3 worm cellular contexts compared by ENCODE assay signal in the genomic region with DNA sequence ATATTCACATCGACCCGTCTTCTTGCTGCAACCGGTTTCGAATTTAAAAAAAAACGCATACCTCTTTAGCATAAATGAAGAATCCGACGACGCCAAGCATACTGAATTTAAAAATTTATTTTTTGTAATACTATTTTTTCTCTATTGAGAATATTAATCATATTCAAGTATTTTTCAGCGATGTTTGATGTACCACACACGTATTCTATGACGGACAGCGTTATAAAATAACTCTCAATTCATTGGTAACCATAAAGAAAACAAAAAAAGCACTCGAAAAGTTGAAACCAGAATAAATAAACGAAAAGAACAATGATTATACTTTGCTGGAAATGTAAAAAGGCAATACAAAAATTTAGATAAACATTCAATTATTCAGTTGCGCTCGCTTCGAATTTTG.
TF ChIP-seq lines count a peak whose summit lies in the region.

Gene T10F2.5 (minus strand): TSS at position 101 of the 400 bp plus-strand sequence.

TF ChIP-seq in whole organism, L3 larva, 47 proteins besides CTCF, POLR2A, EP300 and RAD21:
- peak; percentile 9 for TF ChIP-seq nhr-43 (tag; optimal IDR thresholded peaks at IDR 0.05; lab: Kevin White, UChicago; ENCODE audit: poor library complexity, severe bottlenecking)
- TF ChIP-seq egl-27 (tag; optimal IDR thresholded peaks at IDR 0.05; lab: Kevin White, UChicago), result no peak
- peak; percentile 0 for TF ChIP-seq nhr-23 (tag; optimal IDR thresholded peaks at IDR 0.05; lab: Kevin White, UChicago)
TF ChIP-seq in whole organism, L3 larva: peak in this region for 2.

TF ChIP-seq in whole organism, L4 larva, 104 proteins besides CTCF, POLR2A, EP300 and RAD21:
- TF ChIP-seq lin-38 (GFP tag; IDR thresholded peaks at IDR 0.05; lab: Robert Waterston, UW), result peak; percentile 34
- no peak for TF ChIP-seq F10B5.3 (tag; optimal IDR thresholded peaks at IDR 0.05; lab: Kevin White, UChicago)
TF ChIP-seq in whole organism, L4 larva: peak in this region for 1.

TF ChIP-seq in whole organism, young adult, 124 proteins besides CTCF, POLR2A, EP300 and RAD21:
- TF ChIP-seq hrde-1 (tag; optimal IDR thresholded peaks at IDR 0.05; lab: Kevin White, UChicago; ENCODE audit: borderline replicate concordance) (peak; percentile 14), lsl-1 (GFP tag; optimal IDR thresholded peaks at IDR 0.05; lab: Kevin White, UChicago) (no peak)
